Fruit fly (Drosophila melanogaster) whole organism, adult: ENCODE data around the gene Gr64d.

ENCODE experiments used
- CG11617 ChIP-seq: fragments of 200-800 bp; sonication (Bioruptor generic); optimal IDR thresholded peaks from 2 replicates; lab custom pipeline; 2017; ENCODE audit warnings: mild to moderate bottlenecking, missing biosample characterization, missing genetic modification reagents, missing genetic modification characterization
- CG12768 ChIP-seq: fragments of 200-800 bp; sonication (Bioruptor generic); optimal IDR thresholded peaks from 2 replicates; lab custom pipeline; 2017; ENCODE audit warnings: missing biosample characterization, missing genetic modification characterization, mild to moderate bottlenecking, moderate library complexity, missing genetic modification reagents
- CG14711 ChIP-seq: fragments of 200-800 bp; sonication (Bioruptor generic); optimal IDR thresholded peaks from 2 replicates; lab custom pipeline; 2018; ENCODE audit warnings: missing biosample characterization, mild to moderate bottlenecking, missing genetic modification characterization, moderate library complexity
- CG1620 ChIP-seq: fragments of 200-800 bp; sonication (Bioruptor generic); optimal IDR thresholded peaks from 2 replicates; lab custom pipeline; 2016; ENCODE audit warnings: missing biosample characterization, missing genetic modification characterization
- CG33017 ChIP-seq: fragments of 200-800 bp; sonication (Bioruptor generic); optimal IDR thresholded peaks from 2 replicates; lab custom pipeline; 2018; ENCODE audit warnings: missing biosample characterization, mild to moderate bottlenecking, missing genetic modification characterization, moderate library complexity
- CG5204 ChIP-seq: fragments of 200-800 bp; sonication (Bioruptor generic); optimal IDR thresholded peaks from 2 replicates; lab custom pipeline; 2016; ENCODE audit warnings: missing biosample characterization, missing genetic modification characterization
- CG7045 ChIP-seq: fragments of 200-800 bp; sonication (Bioruptor generic); optimal IDR thresholded peaks from 2 replicates; lab custom pipeline; 2017; ENCODE audit warnings: missing biosample characterization, mild to moderate bottlenecking, missing genetic modification characterization
- CG7101 ChIP-seq: fragments of 200-800 bp; sonication (Bioruptor generic); optimal IDR thresholded peaks from 2 replicates; lab custom pipeline; 2018; ENCODE audit warnings: missing biosample characterization, mild to moderate bottlenecking, missing genetic modification characterization, moderate library complexity
- Clk ChIP-seq: fragments of 200-800 bp; sonication (Bioruptor generic); optimal IDR thresholded peaks from 2 replicates; lab custom pipeline; 2017; ENCODE audit warnings: missing biosample characterization, missing genetic modification characterization
- Crg-1 ChIP-seq: fragments of 200-800 bp; sonication (Bioruptor generic); optimal IDR thresholded peaks from 2 replicates; lab custom pipeline; 2016; ENCODE audit warnings: missing biosample characterization, missing genetic modification characterization
- Hr96 ChIP-seq: fragments of 200-800 bp; sonication (Bioruptor generic); optimal IDR thresholded peaks from 2 replicates; lab custom pipeline; 2016; ENCODE audit warnings: missing biosample characterization, missing genetic modification characterization
- Mnt ChIP-seq: fragments of 200-800 bp; sonication (Bioruptor generic); optimal IDR thresholded peaks from 2 replicates; lab custom pipeline; 2016; ENCODE audit warnings: missing biosample characterization, mild to moderate bottlenecking, missing genetic modification characterization
- bab1 ChIP-seq: fragments of 200-800 bp; sonication (Bioruptor generic); optimal IDR thresholded peaks from 3 replicates; lab custom pipeline; 2019; ENCODE audit warnings: missing biosample characterization, mild to moderate bottlenecking, missing genetic modification characterization, moderate library complexity
- cic ChIP-seq: fragments of 200-800 bp; sonication (Bioruptor generic); optimal IDR thresholded peaks from 2 replicates; lab custom pipeline; 2017; ENCODE audit warnings: missing biosample characterization, mild to moderate bottlenecking, missing genetic modification characterization, moderate library complexity
- cnc ChIP-seq, 2 experiments: fragments of >200 bp; optimal IDR thresholded peaks; 2 replicates each; lab custom pipeline; 2017
- kay ChIP-seq: fragments of 200-800 bp; sonication (Bioruptor generic); peaks from one replicate; lab custom pipeline; 2016; ENCODE audit warnings: missing biosample characterization, missing genetic modification characterization, borderline replicate concordance
- ovo ChIP-seq: fragments of 200-800 bp; sonication (Bioruptor generic); optimal IDR thresholded peaks from 2 replicates; lab custom pipeline; 2016; ENCODE audit warnings: missing biosample characterization, missing genetic modification characterization
- pad ChIP-seq: fragments of 200-800 bp; sonication (Bioruptor generic); optimal IDR thresholded peaks from 3 replicates; lab custom pipeline; 2017; ENCODE audit warnings: missing biosample characterization, missing genetic modification characterization, mild to moderate bottlenecking, moderate library complexity, missing genetic modification reagents
- tj ChIP-seq: fragments of 200-800 bp; sonication (Bioruptor generic); optimal IDR thresholded peaks from 3 replicates; lab custom pipeline; 2017; ENCODE audit warnings: missing biosample characterization, mild to moderate bottlenecking, missing genetic modification characterization, moderate library complexity
- toe ChIP-seq: fragments of 200-800 bp; sonication (Bioruptor generic); optimal IDR thresholded peaks from 2 replicates; lab custom pipeline; 2016; ENCODE audit warnings: missing biosample characterization, missing genetic modification characterization

Gene Gr64d

dm6 chr3L:4056812-4057211 lies 24.9 kb downstream of the Gr64d start:
- no peak for TF ChIP-seq Mnt

dm6 chr3L:4059293-4059820 lies 27.5 kb downstream of the Gr64d start, which contains the start of gene Ugt305A1:
Ugt305A1 (plus strand) TSS chr3L:4059770.
- TF ChIP-seq CG5204, result peak; percentile 30
- peak; percentile 6 for TF ChIP-seq CG7101 (tag; lab: Kevin White, UChicago)
- no peak for TF ChIP-seq cic (GFP tag; lab: Kevin White, UChicago)
- TF ChIP-seq cnc (optimal IDR thresholded peaks at IDR 0.05; lab: Kevin White, UChicago), result no peak

dm6 chr3L:4061921-4062474 lies 30.1 kb downstream of the Gr64d start, which contains the start of gene dib:
dib (plus strand) TSS chr3L:4062292.
- no peak for TF ChIP-seq CG7101 (tag; lab: Kevin White, UChicago)
- TF ChIP-seq toe (GFP tag; lab: Kevin White, UChicago), result no peak
- TF ChIP-seq Clk, result no peak
- TF ChIP-seq Crg-1, result no peak
- no peak for TF ChIP-seq CG5204
- no peak for TF ChIP-seq CG12768
- TF ChIP-seq Mnt, result no peak
- TF ChIP-seq CG11617 (GFP tag; lab: Kevin White, UChicago), result no peak
- TF ChIP-seq pad (GFP tag; lab: Kevin White, UChicago), result peak; percentile 73
- no peak for TF ChIP-seq kay (GFP tag; lab: Kevin White, UChicago)
- TF ChIP-seq cic (GFP tag; lab: Kevin White, UChicago), result no peak
- no peak for TF ChIP-seq CG7045
- no peak for TF ChIP-seq CG14711
- no peak for TF ChIP-seq Hr96
- TF ChIP-seq CG1620 (GFP tag; lab: Kevin White, UChicago), result no peak
- peak; percentile 91 for TF ChIP-seq tj (GFP tag; lab: Kevin White, UChicago)
- TF ChIP-seq bab1 (GFP tag; lab: Kevin White, UChicago), result peak; percentile 47
- no peak for TF ChIP-seq cnc (optimal IDR thresholded peaks at IDR 0.05; lab: Kevin White, UChicago)
- no peak for TF ChIP-seq ovo
- TF ChIP-seq CG33017 (tag; lab: Kevin White, UChicago), result no peak

dm6 chr3L:4068368-4068767 lies 36.5 kb downstream of the Gr64d start:
- peak; percentile 83 for TF ChIP-seq CG12768
- peak; percentile 61 for TF ChIP-seq Mnt
- peak; percentile 26 for TF ChIP-seq Hr96
- TF ChIP-seq CG5204, result no peak
- peak; percentile 0 for TF ChIP-seq toe (GFP tag; lab: Kevin White, UChicago)
- TF ChIP-seq bab1 (GFP tag; lab: Kevin White, UChicago), result no peak
- TF ChIP-seq kay (GFP tag; lab: Kevin White, UChicago), result peak; percentile 82
- TF ChIP-seq cic (GFP tag; lab: Kevin White, UChicago), result peak; percentile 88

dm6 chr3L:4069069-4069468 lies 37.2 kb downstream of the Gr64d start, which contains the start of gene CG32259:
CG32259 (plus strand) TSS chr3L:4069369.
- TF ChIP-seq Hr96 (no peak), tj (GFP tag; lab: Kevin White, UChicago) (peak; percentile 83), CG1620 (GFP tag; lab: Kevin White, UChicago) (no peak), kay (GFP tag; lab: Kevin White, UChicago) (peak; percentile 33), CG14711 (peak; percentile 42)

- peak; percentile 47 for TF ChIP-seq bab1 (GFP tag; lab: Kevin White, UChicago)
- TF ChIP-seq CG33017 (tag; lab: Kevin White, UChicago), result peak; percentile 81
- no peak for TF ChIP-seq CG1620 (GFP tag; lab: Kevin White, UChicago)
- no peak for TF ChIP-seq cnc (optimal IDR thresholded peaks at IDR 0.05; lab: Kevin White, UChicago)
- TF ChIP-seq Clk, result no peak
- TF ChIP-seq Hr96, result peak; percentile 19
- TF ChIP-seq cic (GFP tag; lab: Kevin White, UChicago), result peak; percentile 1
- peak; percentile 76 for TF ChIP-seq CG14711
- peak; percentile 74 for TF ChIP-seq CG12768
- peak; percentile 82 for TF ChIP-seq CG7101 (tag; lab: Kevin White, UChicago)
- no peak for TF ChIP-seq CG11617 (GFP tag; lab: Kevin White, UChicago)
- TF ChIP-seq Crg-1, result no peak
- TF ChIP-seq CG5204, result no peak
- TF ChIP-seq Mnt, result no peak
- TF ChIP-seq kay (GFP tag; lab: Kevin White, UChicago), result peak; percentile 26
- peak; percentile 17 for TF ChIP-seq tj (GFP tag; lab: Kevin White, UChicago)
Observed at dm6 chr3L:4070221-4070995, 38.5 kb downstream of the Gr64d start.

- TF ChIP-seq Mnt (no peak), CG1620 (GFP tag; lab: Kevin White, UChicago) (peak; percentile 9), CG7045 (peak; percentile 66), CG33017 (tag; lab: Kevin White, UChicago) (peak; percentile 22), pad (GFP tag; lab: Kevin White, UChicago) (no peak), tj (GFP tag; lab: Kevin White, UChicago) (no peak), Hr96 (no peak), CG11617 (GFP tag; lab: Kevin White, UChicago) (peak; percentile 10), CG7101 (tag; lab: Kevin White, UChicago) (peak; percentile 52), kay (GFP tag; lab: Kevin White, UChicago) (no peak), bab1 (GFP tag; lab: Kevin White, UChicago) (no peak), Clk (peak; percentile 41), ovo (no peak), cnc (optimal IDR thresholded peaks at IDR 0.05; lab: Kevin White, UChicago) (no peak), CG5204 (peak; percentile 82), Crg-1 (peak; percentile 1), CG14711 (peak; percentile 72), CG12768 (peak; percentile 43), toe (GFP tag; lab: Kevin White, UChicago) (peak; percentile 72), cic (GFP tag; lab: Kevin White, UChicago) (no peak)
Observed at dm6 chr3L:4070996-4071379, 39.1 kb downstream of the Gr64d start.
